Worm (Caenorhabditis elegans) whole organism, L4/young adult: Measurements from ENCODE around the gene spat-2.

ENCODE experiments used
- W03F9.2 ChIP-seq: fragments of 150-350 bp; optimal IDR thresholded peaks from 2 replicates; lab custom pipeline; 2014; ENCODE audit warnings: missing biosample characterization, missing genetic modification characterization
- dao-5 ChIP-seq: sonication (generic microtip); optimal IDR thresholded peaks from 2 replicates; lab custom pipeline; 2016; ENCODE audit warnings: missing genotype, missing genetic modification characterization, moderate library complexity, missing compliant biosample characterization
- him-1 ChIP-seq: sonication (generic microtip); optimal IDR thresholded peaks from 2 replicates; lab custom pipeline; 2016; ENCODE audit warnings: missing genotype, missing genetic modification reagents, missing genetic modification characterization, missing compliant biosample characterization

DNA sequence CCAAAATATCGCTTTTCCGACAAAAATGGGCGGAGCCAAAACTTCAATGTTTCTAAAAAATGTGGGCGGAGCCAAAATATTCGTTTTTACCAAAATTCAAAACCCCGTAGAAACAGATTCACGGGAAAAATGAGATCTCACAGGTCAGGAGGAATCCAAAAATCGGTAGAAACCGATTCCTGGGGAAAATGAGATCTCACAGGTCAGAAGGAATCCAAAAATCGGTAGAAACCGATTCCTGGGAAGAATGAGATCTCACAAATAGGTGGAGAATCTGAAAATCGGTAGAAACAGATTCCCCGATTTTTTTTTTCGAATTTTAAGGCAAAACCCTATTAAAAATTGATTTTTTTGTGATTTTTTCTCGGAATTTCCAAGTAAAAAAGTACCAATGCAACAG lies 56.7 kb downstream of the spat-2 start:
- TF ChIP-seq dao-5 (tag; lab: Kevin White, UChicago) = no peak
- no peak for TF ChIP-seq him-1 (tag; lab: Kevin White, UChicago)
- TF ChIP-seq W03F9.2 = no peak
